Fruit fly (Drosophila melanogaster) whole organism, prepupa: ENCODE measurements around the gene to.

Source experiments
- Blimp-1 ChIP-seq: fragments of 200-800 bp; sonication (Bioruptor generic); optimal IDR thresholded peaks from 3 replicates; lab custom pipeline; 2017; ENCODE audit warnings: missing biosample characterization, missing genetic modification characterization, mild to moderate bottlenecking, moderate library complexity, missing genetic modification reagents
- CG11294 ChIP-seq: fragments of 200-800 bp; sonication (Bioruptor generic); IDR thresholded peaks from 2 replicates; pipeline ENCODE4 v1.3.6; 2022; ENCODE audit warnings: missing biosample characterization, missing genetic modification characterization
- CG11902 ChIP-seq: fragments of 200-800 bp; sonication (Bioruptor generic); optimal IDR thresholded peaks from 3 replicates; lab custom pipeline; 2016; ENCODE audit warnings: missing biosample characterization, missing genetic modification characterization
- CG34406 ChIP-seq: fragments of 200-800 bp; sonication (Bioruptor generic); optimal IDR thresholded peaks from 3 replicates; lab custom pipeline; 2016; ENCODE audit warnings: missing biosample characterization, missing genetic modification characterization
- CG6854 ChIP-seq: fragments of 200-800 bp; sonication (Bioruptor generic); optimal IDR thresholded peaks from 2 replicates; lab custom pipeline; 2017; ENCODE audit warnings: missing biosample characterization, mild to moderate bottlenecking, missing genetic modification characterization
- Ets96B ChIP-seq: fragments of 200-800 bp; optimal IDR thresholded peaks from 2 replicates; lab custom pipeline; 2019; ENCODE audit warnings: missing biosample characterization, mild to moderate bottlenecking, missing genetic modification characterization, moderate library complexity
- Lpt ChIP-seq: fragments of 200-800 bp; sonication (Bioruptor generic); optimal IDR thresholded peaks from 3 replicates; lab custom pipeline; 2016; ENCODE audit warnings: missing biosample characterization, missing genetic modification characterization
- esn ChIP-seq: fragments of 200-800 bp; sonication (Bioruptor generic); optimal IDR thresholded peaks from 2 replicates; lab custom pipeline; 2016; ENCODE audit warnings: missing biosample characterization, mild to moderate bottlenecking, missing genetic modification characterization, moderate library complexity
- net ChIP-seq: fragments of 200-800 bp; sonication (Bioruptor generic); optimal IDR thresholded peaks from 3 replicates; lab custom pipeline; 2016; ENCODE audit warnings: missing biosample characterization, missing genetic modification characterization
- salr ChIP-seq, 2 experiments: fragments of 200-800 bp; sonication (Bioruptor generic); optimal IDR thresholded peaks; 3 replicates each; lab custom pipeline; 2016 to 2018; ENCODE audit warnings: missing biosample characterization in 2 of 2, missing genetic modification characterization in 2 of 2, mild to moderate bottlenecking in 1 of 2
- spab ChIP-seq: fragments of 200-800 bp; sonication (Bioruptor generic); optimal IDR thresholded peaks from 2 replicates; lab custom pipeline; 2017; ENCODE audit warnings: missing biosample characterization, mild to moderate bottlenecking, missing genetic modification characterization, missing genetic modification reagents

DNA sequence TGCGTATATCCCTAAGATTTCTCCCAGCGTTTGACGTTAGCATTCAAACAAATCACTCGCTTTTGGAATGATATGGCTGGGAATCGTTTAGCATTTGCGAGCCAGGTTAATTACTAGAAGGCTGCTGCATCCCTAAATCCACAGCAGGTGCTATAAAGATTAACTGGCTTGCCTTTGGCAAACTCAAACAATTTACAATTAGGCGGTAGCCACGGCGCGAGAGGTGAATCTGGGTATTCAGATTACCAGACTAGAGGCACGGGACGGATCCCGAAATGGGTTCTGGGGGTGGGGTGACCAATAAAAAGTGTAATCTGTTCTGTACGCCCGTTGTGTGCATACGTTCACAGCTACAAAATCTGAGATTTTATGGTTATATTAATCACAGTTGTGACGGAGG lies 41.2 kb downstream of the to start, which contains the start of gene CG11892:
- no peak for TF ChIP-seq salr (GFP tag; optimal IDR thresholded peaks at IDR 0.05; lab: Kevin White, UChicago)
- TF ChIP-seq Ets96B (tag; lab: Kevin White, UChicago): no peak
- no peak for TF ChIP-seq spab
- no peak for TF ChIP-seq CG34406 (GFP tag; lab: Kevin White, UChicago)
- TF ChIP-seq CG6854: no peak
- no peak for TF ChIP-seq esn (GFP tag; lab: Kevin White, UChicago)
- TF ChIP-seq Lpt (GFP tag; lab: Kevin White, UChicago): no peak
- TF ChIP-seq net: no peak
- TF ChIP-seq Blimp-1: no peak
- no peak for TF ChIP-seq CG11294 (GFP tag; lab: Robert Waterston, UW)
- no peak for TF ChIP-seq CG11902 (GFP tag; lab: Kevin White, UChicago)
